Worm (Caenorhabditis elegans) whole organism, L3 larva: ENCODE measurements around the gene R11G1.11.

Source experiments
- R02D3.7 ChIP-seq: fragments of 150-350 bp; optimal IDR thresholded peaks from 2 replicates; lab custom pipeline; 2014; ENCODE audit warnings: missing biosample characterization, missing genetic modification characterization
- ZK546.5 ChIP-seq: sonication (generic microtip); optimal IDR thresholded peaks from 2 replicates; lab custom pipeline; 2017; ENCODE audit warnings: missing biosample characterization, missing genetic modification characterization
- aly-2 ChIP-seq: fragments of 150-350 bp; optimal IDR thresholded peaks from 2 replicates; lab custom pipeline; 2014; ENCODE audit warnings: missing biosample characterization, missing genetic modification characterization
- ama-1 ChIP-seq: fragments of 150-350 bp; optimal IDR thresholded peaks from 2 replicates; lab custom pipeline; 2018
- ceh-16 ChIP-seq: sonication (generic microtip); optimal IDR thresholded peaks from 2 replicates; lab custom pipeline; 2017; ENCODE audit warnings: missing biosample characterization, missing genetic modification characterization
- ceh-28 ChIP-seq: fragments of 150-350 bp; optimal IDR thresholded peaks from 2 replicates; lab custom pipeline; 2014; ENCODE audit warnings: missing biosample characterization, missing genetic modification reagents, missing genetic modification characterization
- ceh-82 ChIP-seq: fragments of 150-350 bp; optimal IDR thresholded peaks from 2 replicates; lab custom pipeline; 2014; ENCODE audit warnings: missing biosample characterization, missing genetic modification characterization
- egl-5 ChIP-seq: fragments of 150-350 bp; optimal IDR thresholded peaks from 2 replicates; lab custom pipeline; 2017; ENCODE audit warnings: missing biosample characterization, missing genetic modification reagents, missing genetic modification characterization, inconsistent platforms
- elt-2 ChIP-seq: sonication (generic microtip); optimal IDR thresholded peaks from 2 replicates; lab custom pipeline; 2016; ENCODE audit warnings: missing genetic modification reagents, mild to moderate bottlenecking, missing genetic modification characterization, missing compliant biosample characterization
- elt-3 ChIP-seq, 3 experiments: fragments of 150-350 bp in 1 of 3; sonication (generic microtip) in 2 of 3; optimal IDR thresholded peaks; 2 replicates in 2 of 3; 4 replicates in 1 of 3; lab custom pipeline; 2014 to 2017; ENCODE audit warnings: missing biosample characterization in 3 of 3, missing genetic modification characterization in 3 of 3
- fkh-10 ChIP-seq: sonication (generic microtip); optimal IDR thresholded peaks from 2 replicates; lab custom pipeline; 2017; ENCODE audit warnings: missing biosample characterization, missing genetic modification reagents, missing genetic modification characterization
- fos-1 ChIP-seq: fragments of 150-350 bp; optimal IDR thresholded peaks from 2 replicates; lab custom pipeline; 2014; ENCODE audit warnings: missing biosample characterization, missing genetic modification characterization
- hmg-11 ChIP-seq: sonication (generic microtip); optimal IDR thresholded peaks from 2 replicates; lab custom pipeline; 2016; ENCODE audit warnings: missing genetic modification characterization, missing compliant biosample characterization
- lin-39 ChIP-seq: fragments of 150-350 bp; optimal IDR thresholded peaks from 2 replicates; lab custom pipeline; 2018; ENCODE audit warnings: missing biosample characterization, missing genetic modification reagents, missing genetic modification characterization
- lsy-12 ChIP-seq: sonication (generic microtip); optimal IDR thresholded peaks from 2 replicates; lab custom pipeline; 2016; ENCODE audit warnings: mild to moderate bottlenecking, missing genetic modification characterization, missing compliant biosample characterization
- mdl-1 ChIP-seq: fragments of 150-350 bp; optimal IDR thresholded peaks from 2 replicates; lab custom pipeline; 2014; ENCODE audit warnings: missing biosample characterization, missing genetic modification characterization
- mml-1 ChIP-seq: fragments of 150-350 bp; sonication (generic microtip); optimal IDR thresholded peaks from 3 replicates; lab custom pipeline; 2014; ENCODE audit warnings: missing biosample characterization, missing genetic modification characterization
- nfya-1 ChIP-seq: sonication (generic microtip); optimal IDR thresholded peaks from 2 replicates; lab custom pipeline; 2017; ENCODE audit warnings: missing genetic modification characterization, mild to moderate bottlenecking, missing compliant biosample characterization, antibody characterized with exemption, moderate library complexity; ENCODE audit not compliant: insufficient read depth
- nhr-11 ChIP-seq: fragments of 150-350 bp; optimal IDR thresholded peaks from 2 replicates; lab custom pipeline; 2014; ENCODE audit warnings: missing biosample characterization, missing genetic modification characterization
- nhr-12 ChIP-seq: fragments of 150-350 bp; optimal IDR thresholded peaks from 2 replicates; lab custom pipeline; 2014; ENCODE audit warnings: missing biosample characterization, missing genetic modification characterization
- nhr-23 ChIP-seq: fragments of 150-350 bp; optimal IDR thresholded peaks from 2 replicates; lab custom pipeline; 2014; ENCODE audit warnings: missing biosample characterization, missing genetic modification reagents, missing genetic modification characterization
- nhr-237 ChIP-seq: fragments of 150-350 bp; optimal IDR thresholded peaks from 2 replicates; lab custom pipeline; 2014; ENCODE audit warnings: missing biosample characterization, missing genetic modification characterization
- nhr-25 ChIP-seq: sonication (generic microtip); optimal IDR thresholded peaks from 2 replicates; lab custom pipeline; 2017; ENCODE audit warnings: missing biosample characterization, missing genetic modification characterization
- nhr-28 ChIP-seq: fragments of 150-350 bp; optimal IDR thresholded peaks from 2 replicates; lab custom pipeline; 2014; ENCODE audit warnings: missing biosample characterization, missing genetic modification characterization
- nhr-43 ChIP-seq: sonication (generic microtip); optimal IDR thresholded peaks from 2 replicates; lab custom pipeline; 2016; ENCODE audit warnings: mild to moderate bottlenecking, missing genetic modification characterization, missing compliant biosample characterization; ENCODE audit not compliant: poor library complexity, severe bottlenecking
- nhr-67 ChIP-seq: fragments of 150-350 bp; optimal IDR thresholded peaks from 2 replicates; lab custom pipeline; 2014; ENCODE audit warnings: missing biosample characterization, missing genetic modification characterization
- nhr-77 ChIP-seq: fragments of 150-350 bp; optimal IDR thresholded peaks from 2 replicates; lab custom pipeline; 2014; ENCODE audit warnings: missing biosample characterization, missing genetic modification characterization
- pha-4 ChIP-seq: fragments of 150-350 bp; optimal IDR thresholded peaks from 2 replicates; lab custom pipeline; 2014; ENCODE audit warnings: missing biosample characterization, missing genetic modification reagents, missing genetic modification characterization
- pqm-1 ChIP-seq: fragments of 150-350 bp; optimal IDR thresholded peaks from 2 replicates; lab custom pipeline; 2017; ENCODE audit warnings: missing biosample characterization, missing genetic modification characterization, inconsistent platforms
- sea-2 ChIP-seq: fragments of 150-350 bp; sonication (generic microtip); optimal IDR thresholded peaks from 4 replicates; lab custom pipeline; 2014; ENCODE audit warnings: missing biosample characterization, missing genetic modification reagents, missing genetic modification characterization
- skn-1 ChIP-seq: fragments of 150-350 bp; optimal IDR thresholded peaks from 2 replicates; lab custom pipeline; 2014; ENCODE audit warnings: missing biosample characterization, missing genetic modification characterization
- snpc-4 ChIP-seq: fragments of 150-350 bp; optimal IDR thresholded peaks from 2 replicates; lab custom pipeline; 2014; ENCODE audit warnings: missing biosample characterization, missing genetic modification characterization
- unc-39 ChIP-seq: sonication (generic microtip); optimal IDR thresholded peaks from 4 replicates; lab custom pipeline; 2017; ENCODE audit warnings: missing biosample characterization, missing genetic modification characterization
- unc-62 ChIP-seq: fragments of 150-350 bp; sonication (generic microtip); optimal IDR thresholded peaks from 4 replicates; lab custom pipeline; 2014; ENCODE audit warnings: missing biosample characterization, missing genetic modification reagents, missing genetic modification characterization
- zag-1 ChIP-seq: fragments of 150-350 bp; optimal IDR thresholded peaks from 2 replicates; lab custom pipeline; 2014; ENCODE audit warnings: missing biosample characterization, missing genetic modification characterization
- ztf-4 ChIP-seq: fragments of 150-350 bp; optimal IDR thresholded peaks from 2 replicates; lab custom pipeline; 2014; ENCODE audit warnings: missing biosample characterization, missing genetic modification characterization

The R11G1.11 gene

ce11 chrX:3610442-3610841 is 44.3 kb upstream of the R11G1.11 start:
- TF ChIP-seq ceh-16, result no peak
- no peak for TF ChIP-seq sea-2 (GFP tag; lab: Kevin White, UChicago)
- TF ChIP-seq egl-5, result no peak

- TF ChIP-seq nfya-1 (peak; percentile 9), ama-1 (lab: Kevin White, UChicago) (no peak), pha-4 (tag; lab: Kevin White, UChicago) (peak; percentile 34), egl-5 (no peak), pqm-1 (tag; lab: Kevin White, UChicago) (peak; percentile 77), elt-2 (peak; percentile 84), mml-1 (no peak), unc-62 (GFP tag; lab: Kevin White, UChicago) (no peak), sea-2 (GFP tag; lab: Kevin White, UChicago) (no peak), skn-1 (tag; lab: Kevin White, UChicago) (no peak), nhr-237 (tag; lab: Kevin White, UChicago) (no peak), nhr-25 (no peak)
Observed at ce11 chrX:3611042-3611623, 43.6 kb upstream of the R11G1.11 start, which contains the start of gene C18B2.5. TSS of gene C18B2.5 (minus strand) at chrX:3611092.

ce11 chrX:3611740-3612139 is 43.0 kb upstream of the R11G1.11 start:
- no peak for TF ChIP-seq nhr-12 (tag; lab: Kevin White, UChicago)
- no peak for TF ChIP-seq ceh-82
- no peak for TF ChIP-seq nhr-237 (tag; lab: Kevin White, UChicago)
- no peak for TF ChIP-seq nhr-67 (tag; lab: Kevin White, UChicago)
- TF ChIP-seq ceh-16, result no peak
- no peak for TF ChIP-seq ama-1 (lab: Kevin White, UChicago)
- TF ChIP-seq ztf-4 (tag; lab: Kevin White, UChicago), result no peak
- no peak for TF ChIP-seq nhr-28 (tag; lab: Kevin White, UChicago)
- TF ChIP-seq nhr-23, result no peak
- no peak for TF ChIP-seq R02D3.7 (tag; lab: Kevin White, UChicago)
- no peak for TF ChIP-seq aly-2
- TF ChIP-seq unc-62 (GFP tag; lab: Kevin White, UChicago), result no peak
- no peak for TF ChIP-seq zag-1
- no peak for TF ChIP-seq nhr-11
- no peak for TF ChIP-seq elt-3 (tag; optimal IDR thresholded peaks at IDR 0.05; lab: Kevin White, UChicago)
- TF ChIP-seq lsy-12 (tag; lab: Kevin White, UChicago), result no peak
- TF ChIP-seq, all 47 proteins: peak for 0

- TF ChIP-seq elt-2, result peak; percentile 91
- no peak for TF ChIP-seq unc-39 (tag; lab: Kevin White, UChicago)
- no peak for TF ChIP-seq nhr-77 (tag; lab: Kevin White, UChicago)
- TF ChIP-seq fkh-10 (GFP tag; lab: Kevin White, UChicago), result no peak
- no peak for TF ChIP-seq mdl-1 (tag; lab: Kevin White, UChicago)
- TF ChIP-seq skn-1 (tag; lab: Kevin White, UChicago), result peak; percentile 28
- TF ChIP-seq nhr-67 (tag; lab: Kevin White, UChicago), result no peak
- TF ChIP-seq pqm-1 (tag; lab: Kevin White, UChicago), result peak; percentile 76
Observed at ce11 chrX:3613665-3614064, 41.1 kb upstream of the R11G1.11 start.

- no peak for TF ChIP-seq pha-4 (tag; lab: Kevin White, UChicago)
- TF ChIP-seq skn-1 (tag; lab: Kevin White, UChicago), result no peak
- TF ChIP-seq fkh-10 (GFP tag; lab: Kevin White, UChicago), result no peak
- TF ChIP-seq R02D3.7 (tag; lab: Kevin White, UChicago), result no peak
- no peak for TF ChIP-seq nhr-25
- TF ChIP-seq lin-39, result no peak
Observed at ce11 chrX:3617218-3617617, 37.5 kb upstream of the R11G1.11 start, which contains the start of gene del-9. TSS of gene del-9 (minus strand) at chrX:3617318.

- TF ChIP-seq pqm-1 (tag; lab: Kevin White, UChicago) (no peak), hmg-11 (tag; lab: Kevin White, UChicago) (no peak), nhr-28 (tag; lab: Kevin White, UChicago) (no peak), aly-2 (no peak), skn-1 (tag; lab: Kevin White, UChicago) (no peak), zag-1 (no peak), nhr-43 (tag; lab: Kevin White, UChicago) (no peak), ceh-16 (no peak), ceh-28 (tag; lab: Kevin White, UChicago) (no peak), fos-1 (tag; lab: Kevin White, UChicago) (no peak), ZK546.5 (tag; lab: Kevin White, UChicago) (no peak), snpc-4 (tag; lab: Kevin White, UChicago) (no peak), unc-39 (tag; lab: Kevin White, UChicago) (no peak)
- TF ChIP-seq, all 47 proteins: peak for 0
Observed at ce11 chrX:3618842-3619241, 35.9 kb upstream of the R11G1.11 start.
